Worm (Caenorhabditis elegans): ENCODE data around the gene acdh-9.

The acdh-9 gene

ce11 chrII:872993-873787, 24.8 kb upstream of the acdh-9 start, which contains the start of gene alg-2 (continued):
- TF ChIP-seq unc-55 (GFP tag; optimal IDR thresholded peaks at IDR 0.05) (peak; percentile 67), ceh-82 (tag; optimal IDR thresholded peaks at IDR 0.05) (no peak), zag-1 (tag; optimal IDR thresholded peaks at IDR 0.05) (peak; percentile 31), C34F6.9 (tag; optimal IDR thresholded peaks at IDR 0.05) (peak; percentile 52), lsy-2 (tag; optimal IDR thresholded peaks at IDR 0.05) (peak in 1 of 2 experiments; percentile 67), nhr-77 (tag; optimal IDR thresholded peaks at IDR 0.05) (no peak), fos-1 (tag; optimal IDR thresholded peaks at IDR 0.05) (peak; percentile 29), nhr-12 (tag; optimal IDR thresholded peaks at IDR 0.05) (no peak), unc-62 (GFP tag; optimal IDR thresholded peaks at IDR 0.05) (no peak), sma-3 (GFP tag; optimal IDR thresholded peaks at IDR 0.05) (no peak), elt-3 (tag; optimal IDR thresholded peaks at IDR 0.05) (no peak), mbf-1 (tag; optimal IDR thresholded peaks at IDR 0.05) (no peak), ceh-16 (tag; optimal IDR thresholded peaks at IDR 0.05) (no peak)

DNA sequence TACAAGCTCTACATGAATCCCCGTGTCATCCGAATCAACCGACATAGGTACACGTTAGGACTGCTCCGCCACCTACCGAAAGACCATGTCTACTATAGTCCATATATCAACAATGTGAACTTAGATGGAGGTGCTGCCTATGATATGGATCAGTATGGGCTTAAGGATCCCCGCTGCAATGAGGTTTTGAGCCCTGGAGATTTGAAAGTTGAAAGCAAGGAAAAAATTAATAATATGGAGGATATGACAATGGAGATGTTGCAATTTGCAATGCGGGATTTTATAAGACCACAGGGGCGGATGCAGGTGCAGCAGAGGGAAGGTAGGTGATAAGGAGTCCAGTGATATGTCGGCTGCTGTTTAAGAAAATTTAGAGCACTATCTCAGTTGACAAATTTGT, 20.9 kb upstream of the acdh-9 start:
- TF ChIP-seq egl-27 (tag; optimal IDR thresholded peaks at IDR 0.05) (no peak), Y55F3AM.14 (GFP tag; optimal IDR thresholded peaks at IDR 0.05) (no peak), unc-39 (tag; optimal IDR thresholded peaks at IDR 0.05) (no peak), lin-13 (GFP tag; optimal IDR thresholded peaks at IDR 0.05) (no peak), elt-3 (tag; optimal IDR thresholded peaks at IDR 0.05) (no peak), ztf-4 (tag; optimal IDR thresholded peaks at IDR 0.05) (no peak), nhr-237 (tag; optimal IDR thresholded peaks at IDR 0.05) (no peak), snpc-4 (tag; optimal IDR thresholded peaks at IDR 0.05) (no peak), unc-55 (GFP tag; optimal IDR thresholded peaks at IDR 0.05) (no peak)

DNA sequence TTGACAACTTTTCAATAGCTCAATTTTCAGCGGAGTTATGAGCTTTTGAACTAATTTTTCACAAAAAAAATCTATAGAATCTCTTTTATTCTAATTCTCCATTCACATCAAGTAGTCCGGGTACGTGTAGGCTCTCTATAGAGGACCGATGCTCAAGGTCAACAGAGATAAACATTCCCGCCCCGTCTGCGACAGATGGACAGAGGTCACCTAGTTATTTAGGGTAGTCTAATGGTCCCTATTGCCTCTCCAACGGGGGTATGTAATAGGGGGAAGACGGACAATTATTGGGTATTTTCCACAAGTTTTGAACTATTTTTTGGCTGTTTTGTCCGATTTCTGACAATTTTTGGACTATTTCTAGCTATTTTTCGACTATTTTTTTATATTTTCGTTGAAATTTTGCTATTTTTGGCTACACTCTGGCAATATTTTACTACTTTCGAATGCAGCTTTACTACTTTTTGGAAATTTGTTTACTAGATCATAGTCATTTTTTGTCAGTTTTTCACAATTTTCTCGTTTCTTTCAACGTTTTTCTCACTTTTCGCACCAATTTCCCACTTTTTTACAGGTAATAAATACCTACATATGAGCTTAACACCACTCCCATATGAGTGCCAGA, 19.9 kb upstream of the acdh-9 start, which contains the start of gene fbxc-51:
Gene fbxc-51, plus strand, starts transcription at position 575 of the 625 bp plus-strand sequence.
- no peak for TF ChIP-seq nhr-6 (tag; optimal IDR thresholded peaks at IDR 0.05)
- TF ChIP-seq blmp-1 (tag; optimal IDR thresholded peaks at IDR 0.05; ENCODE audit: insufficient read depth) = no peak
- TF ChIP-seq mdl-1 (tag; optimal IDR thresholded peaks at IDR 0.05) = no peak
- no peak for TF ChIP-seq fos-1 (tag; optimal IDR thresholded peaks at IDR 0.05)
- TF ChIP-seq nhr-25 (tag; optimal IDR thresholded peaks at IDR 0.05) = no peak
- no peak for TF ChIP-seq aly-2 (tag; optimal IDR thresholded peaks at IDR 0.05)
- no peak for TF ChIP-seq lin-39 (tag; optimal IDR thresholded peaks at IDR 0.05)
- TF ChIP-seq nhr-237 (tag; optimal IDR thresholded peaks at IDR 0.05) = no peak
- TF ChIP-seq C34F6.9 (tag; optimal IDR thresholded peaks at IDR 0.05) = no peak
- TF ChIP-seq crh-2 (tag; optimal IDR thresholded peaks at IDR 0.05) = no peak
- TF ChIP-seq nhr-77 (tag; optimal IDR thresholded peaks at IDR 0.05) = no peak
- no peak for TF ChIP-seq snpc-4 (tag; optimal IDR thresholded peaks at IDR 0.05)
- no peak for TF ChIP-seq mbf-1 (tag; optimal IDR thresholded peaks at IDR 0.05)
- TF ChIP-seq ceh-82 (tag; optimal IDR thresholded peaks at IDR 0.05) = no peak
- no peak for TF ChIP-seq ZK546.5 (tag; optimal IDR thresholded peaks at IDR 0.05)
- no peak for TF ChIP-seq nhr-129 (tag; optimal IDR thresholded peaks at IDR 0.05)

- TF ChIP-seq zag-1 (tag; optimal IDR thresholded peaks at IDR 0.05) = no peak
- no peak for TF ChIP-seq alr-1 (tag; optimal IDR thresholded peaks at IDR 0.05)
- no peak for TF ChIP-seq C34F6.9 (tag; optimal IDR thresholded peaks at IDR 0.05)
- no peak for TF ChIP-seq ztf-4 (tag; optimal IDR thresholded peaks at IDR 0.05)
- no peak for TF ChIP-seq F13H6.1 (tag; optimal IDR thresholded peaks at IDR 0.05)
- TF ChIP-seq ztf-11 (tag; optimal IDR thresholded peaks at IDR 0.05) = no peak
- no peak for TF ChIP-seq R02D3.7 (tag; optimal IDR thresholded peaks at IDR 0.05)
- TF ChIP-seq mab-5 (tag; optimal IDR thresholded peaks at IDR 0.05) = no peak
- no peak for TF ChIP-seq crh-2 (tag; optimal IDR thresholded peaks at IDR 0.05)
- no peak for TF ChIP-seq nhr-10 (tag; optimal IDR thresholded peaks at IDR 0.05)
- no peak for TF ChIP-seq mbf-1 (tag; optimal IDR thresholded peaks at IDR 0.05)
- no peak for TF ChIP-seq sem-4 (tag; optimal IDR thresholded peaks at IDR 0.05)
- no peak for TF ChIP-seq skn-1 (tag; optimal IDR thresholded peaks at IDR 0.05)
- TF ChIP-seq ama-1 (optimal IDR thresholded peaks at IDR 0.05) = no peak
These were observed 18.4 kb upstream of the acdh-9 start, which contains the start of gene Y46B2A.3 for ce11 chrII:866801-867200. Y46B2A.3 (minus strand) TSS chrII:866901.
